Fruit fly (Drosophila melanogaster) S2 (cell line): ENCODE measurements around the gene dnt.

ENCODE experiments used
- CG8478 ChIP-seq: fragments of >200 bp; optimal IDR thresholded peaks from 2 replicates; lab custom pipeline; 2018
- CTCF ChIP-seq, 2 experiments: fragments of >200 bp; optimal IDR thresholded peaks; 2 replicates each; lab custom pipeline; 2018

The dnt gene

DNA sequence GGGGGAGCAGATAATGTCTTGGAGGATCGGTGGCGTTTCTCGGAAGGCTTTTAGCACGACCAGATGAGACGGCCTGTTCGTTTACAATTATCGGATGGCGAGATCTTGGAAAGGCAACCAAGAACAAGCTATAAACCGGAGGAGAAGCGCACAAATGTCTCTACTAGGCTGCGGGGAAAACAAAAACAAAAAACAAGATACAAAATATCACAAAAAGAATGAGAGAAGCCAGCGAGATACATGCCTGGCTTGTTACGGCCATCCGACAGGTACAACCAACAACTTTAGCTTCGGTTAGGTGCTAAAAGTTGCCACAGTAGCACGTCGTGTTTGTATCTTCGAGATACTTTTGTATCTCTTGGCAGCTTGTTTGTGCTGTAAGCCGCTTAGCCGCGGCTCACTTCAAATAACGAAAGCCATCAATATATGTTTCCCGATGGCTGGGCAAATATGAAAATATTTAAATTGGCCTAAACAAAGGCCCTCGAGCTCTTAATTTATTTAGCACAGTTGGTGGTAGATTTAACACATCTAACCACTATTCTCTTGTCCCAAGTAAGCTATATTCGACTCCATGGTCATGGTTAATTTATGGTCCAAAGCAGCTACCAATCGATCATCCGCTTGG lies 3.1 kb downstream of the dnt start:
- no peak for TF ChIP-seq CTCF (optimal IDR thresholded peaks at IDR 0.05; lab: Kevin White, UChicago)
- no peak for TF ChIP-seq CG8478 (lab: Kevin White, UChicago)

DNA sequence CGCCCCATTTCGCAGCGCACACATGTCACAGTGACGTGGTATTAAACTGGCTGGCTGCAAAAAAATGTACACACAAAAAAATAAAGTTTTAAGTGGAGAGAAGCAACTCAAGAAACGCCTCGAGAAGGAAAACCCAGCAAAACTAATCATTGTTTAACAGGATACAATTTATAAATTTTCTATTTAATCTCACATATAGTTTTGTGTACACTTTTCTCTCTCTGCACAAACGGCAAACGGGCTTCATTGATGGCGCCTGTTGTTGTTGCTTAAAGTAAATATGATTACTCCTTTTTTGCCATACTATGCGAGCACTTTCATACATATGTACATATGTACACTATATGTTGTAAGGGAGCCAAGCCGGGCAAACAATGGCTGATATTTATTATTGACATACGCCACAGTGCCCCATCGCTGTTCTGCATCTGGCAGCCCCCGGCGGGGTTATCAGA lies 5.0 kb downstream of the dnt start:
- TF ChIP-seq CG8478 (lab: Kevin White, UChicago) (no peak), CTCF (optimal IDR thresholded peaks at IDR 0.05; lab: Kevin White, UChicago) (no peak)

DNA sequence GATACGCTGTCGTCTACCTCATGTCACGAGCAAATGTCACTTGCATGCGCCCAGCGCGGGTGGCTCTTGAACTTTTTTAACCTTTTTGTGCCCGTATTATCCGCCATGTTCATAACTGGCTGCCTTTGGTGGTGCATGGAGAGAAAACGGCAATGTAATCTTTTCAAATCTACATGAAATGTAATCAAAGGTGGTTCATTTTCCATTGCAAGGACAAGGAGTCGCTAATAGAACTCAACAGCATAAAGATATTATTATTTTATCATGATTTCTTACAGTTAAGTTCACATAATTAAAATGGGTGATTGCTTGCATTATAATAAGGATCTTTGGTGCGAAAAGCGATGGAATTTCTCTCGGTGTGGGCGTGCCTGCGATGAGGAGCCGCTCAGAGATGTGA lies 20.3 kb downstream of the dnt start:
- TF ChIP-seq CTCF (optimal IDR thresholded peaks at IDR 0.05; lab: Kevin White, UChicago) = no peak
- TF ChIP-seq CG8478 (lab: Kevin White, UChicago) = no peak

DNA sequence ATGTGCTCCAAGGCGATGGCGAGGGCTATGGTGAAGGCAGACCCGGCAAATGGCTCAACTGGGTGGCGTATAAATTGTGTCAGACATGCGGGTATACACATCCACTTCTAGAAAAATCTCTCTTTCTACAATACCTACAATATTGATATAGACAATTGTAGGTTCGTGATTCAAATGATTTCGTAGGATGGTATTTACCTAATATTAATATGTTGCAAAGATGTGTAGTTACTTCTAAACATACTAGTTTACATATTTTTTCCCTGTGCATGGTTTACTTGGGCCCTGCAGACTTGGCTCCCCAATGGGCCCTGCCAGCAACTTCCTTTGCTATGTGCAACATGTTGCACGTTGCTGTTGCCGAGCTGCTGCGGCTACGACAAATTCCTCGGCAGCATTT lies 21.0 kb downstream of the dnt start:
- TF ChIP-seq CTCF (optimal IDR thresholded peaks at IDR 0.05; lab: Kevin White, UChicago) (no peak), CG8478 (lab: Kevin White, UChicago) (no peak)

DNA sequence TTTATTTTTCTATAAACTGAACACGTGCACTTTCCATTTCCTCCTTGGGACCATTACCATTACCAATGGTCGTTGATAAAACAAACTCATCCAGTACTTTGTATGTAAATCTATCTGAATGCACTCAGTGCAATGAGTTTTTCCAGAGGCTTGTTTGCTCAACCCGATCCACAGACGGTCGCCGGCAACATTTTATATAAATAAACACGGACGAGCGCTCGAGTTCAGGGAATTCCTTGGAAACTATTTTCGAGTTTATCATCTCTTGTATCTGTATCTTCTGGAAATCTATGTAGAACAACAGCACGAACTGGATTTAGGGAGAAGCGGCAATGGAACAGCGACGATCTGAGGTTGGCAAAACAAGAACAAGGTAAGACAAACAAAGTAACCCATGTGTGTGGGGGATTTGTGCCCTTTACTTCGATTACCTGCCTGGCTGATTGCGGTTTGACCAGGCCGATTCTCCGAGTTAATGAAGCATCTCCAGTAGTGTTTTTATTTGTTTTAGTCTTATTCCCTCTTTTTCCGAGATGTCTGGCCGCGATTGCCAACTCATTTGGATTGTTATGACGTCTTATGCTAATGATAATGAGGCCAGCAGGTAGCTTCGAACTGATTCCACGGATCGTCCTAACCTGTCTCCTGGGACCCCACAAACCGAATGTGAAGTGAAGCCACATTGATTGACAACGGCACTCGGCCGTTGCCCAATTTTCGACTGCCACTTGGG lies 21.8 kb downstream of the dnt start:
- TF ChIP-seq CTCF (optimal IDR thresholded peaks at IDR 0.05; lab: Kevin White, UChicago) = no peak
- TF ChIP-seq CG8478 (lab: Kevin White, UChicago) = no peak

DNA sequence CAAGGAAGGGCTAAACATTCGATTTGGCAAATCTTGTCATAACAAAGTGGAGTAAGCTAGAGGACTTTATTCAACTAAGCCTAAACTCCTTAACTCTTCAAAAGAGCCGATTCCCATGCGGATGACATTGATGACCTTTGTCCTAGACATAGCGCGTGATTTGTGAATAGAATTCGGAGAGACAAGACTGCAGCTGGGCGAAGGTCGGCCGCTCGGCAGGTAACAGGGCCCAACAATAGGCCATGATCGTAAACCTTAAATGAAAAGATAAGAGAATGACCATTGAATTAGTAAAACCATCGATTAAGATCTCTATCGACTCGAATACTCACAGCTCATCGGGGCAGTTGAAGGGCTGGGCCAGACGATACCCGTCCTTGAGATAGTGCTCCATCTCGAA lies 24.0 kb downstream of the dnt start:
- no peak for TF ChIP-seq CTCF (optimal IDR thresholded peaks at IDR 0.05; lab: Kevin White, UChicago)
- no peak for TF ChIP-seq CG8478 (lab: Kevin White, UChicago)

DNA sequence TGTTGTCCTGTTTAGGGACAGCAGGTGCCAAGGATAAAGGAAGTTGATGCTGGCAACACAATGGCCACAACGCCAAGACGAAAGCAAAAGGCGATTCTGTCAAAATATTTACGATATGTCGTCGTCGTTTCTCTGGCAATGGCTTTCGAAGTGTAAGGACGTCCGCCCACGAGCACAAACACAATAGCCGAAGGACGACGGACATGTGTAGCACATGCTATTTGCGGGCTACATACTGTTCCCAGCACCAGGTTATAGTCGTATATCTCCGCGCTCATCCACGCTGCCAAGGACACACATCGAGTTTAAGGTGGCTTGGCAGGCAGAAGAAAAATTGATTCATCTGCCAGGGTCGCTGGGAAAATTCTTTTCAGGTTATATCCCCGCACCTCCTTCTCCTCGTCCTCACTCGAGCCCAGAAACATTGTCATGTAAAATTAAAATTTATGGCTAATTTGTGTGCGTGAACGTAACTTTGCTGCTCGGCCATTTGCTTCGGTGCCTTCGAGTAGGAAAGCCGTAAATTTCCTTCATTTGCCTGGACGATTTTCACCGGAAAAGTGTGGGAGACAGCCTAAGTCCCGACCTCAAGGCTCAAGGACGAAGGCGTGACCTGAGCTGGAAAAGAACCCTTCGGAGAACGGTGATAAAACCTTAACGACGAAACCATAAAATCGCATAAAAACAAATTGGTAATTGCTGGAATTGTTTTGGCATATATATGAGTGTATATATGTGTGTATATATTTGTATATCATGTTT lies 24.9 kb downstream of the dnt start:
- TF ChIP-seq CG8478 (lab: Kevin White, UChicago) (no peak), CTCF (optimal IDR thresholded peaks at IDR 0.05; lab: Kevin White, UChicago) (no peak)

DNA sequence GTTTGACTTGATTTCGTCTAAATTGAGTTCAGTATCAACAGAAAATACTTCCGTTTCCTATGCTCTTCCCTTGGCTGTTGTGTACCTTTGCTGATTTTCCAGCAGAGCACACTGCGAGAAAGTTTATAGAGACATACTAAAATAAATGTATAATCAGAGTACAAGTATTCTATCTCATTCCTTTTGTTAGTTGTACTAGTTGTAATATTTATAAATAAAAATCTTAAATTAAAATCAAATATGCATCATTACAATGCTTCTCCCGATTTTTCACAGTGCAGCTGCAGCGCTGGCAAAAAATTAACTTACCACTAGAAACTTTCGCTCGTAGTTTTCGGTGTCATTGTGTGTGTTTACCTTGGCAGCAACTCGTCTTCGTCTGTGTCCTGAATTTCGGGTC lies 28.0 kb downstream of the dnt start:
- TF ChIP-seq CTCF (optimal IDR thresholded peaks at IDR 0.05; lab: Kevin White, UChicago) (no peak), CG8478 (lab: Kevin White, UChicago) (no peak)

DNA sequence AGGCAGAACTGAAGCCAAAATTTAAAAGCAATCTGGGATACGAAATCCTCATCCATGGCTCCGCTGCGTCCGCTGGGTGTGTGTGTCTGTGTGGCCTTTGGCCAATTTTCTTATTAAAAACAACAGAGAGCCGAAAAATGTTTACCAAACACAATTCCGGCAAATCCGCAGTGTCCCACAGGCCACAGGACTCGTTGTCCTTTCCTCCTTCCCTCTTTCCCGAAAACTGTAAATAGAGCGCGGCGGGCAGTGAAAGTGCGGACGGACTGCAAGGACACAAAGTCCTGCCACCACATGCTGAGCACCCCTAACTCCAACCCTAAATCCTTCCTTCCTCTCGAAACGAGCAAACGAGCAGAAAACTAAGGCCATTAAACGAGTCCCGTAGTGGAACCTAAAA lies 29.1 kb downstream of the dnt start:
- TF ChIP-seq CTCF (optimal IDR thresholded peaks at IDR 0.05; lab: Kevin White, UChicago) = no peak
- no peak for TF ChIP-seq CG8478 (lab: Kevin White, UChicago)

DNA sequence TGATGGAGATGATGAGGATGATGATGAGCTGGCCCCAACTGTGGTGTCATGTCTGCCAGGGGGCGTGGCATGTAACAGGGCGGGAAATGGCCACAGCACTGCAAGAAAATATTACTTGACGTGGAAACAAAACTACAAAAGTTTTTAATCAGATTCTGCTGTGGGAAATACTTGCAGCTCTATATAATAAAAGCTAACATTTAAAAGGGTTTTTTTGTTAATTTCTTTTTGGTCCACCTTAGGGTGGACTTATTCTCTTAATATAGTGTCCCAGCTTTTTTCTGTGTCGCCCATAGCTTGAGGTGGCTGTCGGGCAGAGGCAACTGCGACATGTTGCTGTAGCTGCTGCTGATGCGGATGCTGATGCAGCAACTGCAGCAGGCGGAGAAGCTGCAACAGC lies 34.4 kb downstream of the dnt start:
- no peak for TF ChIP-seq CG8478 (lab: Kevin White, UChicago)
- no peak for TF ChIP-seq CTCF (optimal IDR thresholded peaks at IDR 0.05; lab: Kevin White, UChicago)

DNA sequence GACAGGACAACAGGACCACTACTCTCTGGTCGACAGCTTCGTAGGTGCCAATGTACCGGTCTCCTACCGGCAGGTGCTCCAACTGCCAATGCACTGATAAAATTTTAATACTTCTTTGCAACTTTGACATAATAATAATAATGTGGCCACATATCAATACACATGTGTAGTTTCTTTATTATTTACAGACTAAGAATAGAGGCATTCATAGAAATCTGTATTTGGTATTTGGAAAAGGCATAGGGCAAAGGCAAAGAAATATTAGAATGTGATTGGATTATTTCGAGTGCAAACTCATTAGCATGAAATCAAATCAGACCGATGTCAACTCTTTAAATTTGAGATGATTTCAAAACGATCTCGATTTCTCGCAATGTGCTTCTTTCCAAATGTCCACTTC lies 35.2 kb downstream of the dnt start:
- TF ChIP-seq CTCF (optimal IDR thresholded peaks at IDR 0.05; lab: Kevin White, UChicago) (no peak), CG8478 (lab: Kevin White, UChicago) (no peak)

DNA sequence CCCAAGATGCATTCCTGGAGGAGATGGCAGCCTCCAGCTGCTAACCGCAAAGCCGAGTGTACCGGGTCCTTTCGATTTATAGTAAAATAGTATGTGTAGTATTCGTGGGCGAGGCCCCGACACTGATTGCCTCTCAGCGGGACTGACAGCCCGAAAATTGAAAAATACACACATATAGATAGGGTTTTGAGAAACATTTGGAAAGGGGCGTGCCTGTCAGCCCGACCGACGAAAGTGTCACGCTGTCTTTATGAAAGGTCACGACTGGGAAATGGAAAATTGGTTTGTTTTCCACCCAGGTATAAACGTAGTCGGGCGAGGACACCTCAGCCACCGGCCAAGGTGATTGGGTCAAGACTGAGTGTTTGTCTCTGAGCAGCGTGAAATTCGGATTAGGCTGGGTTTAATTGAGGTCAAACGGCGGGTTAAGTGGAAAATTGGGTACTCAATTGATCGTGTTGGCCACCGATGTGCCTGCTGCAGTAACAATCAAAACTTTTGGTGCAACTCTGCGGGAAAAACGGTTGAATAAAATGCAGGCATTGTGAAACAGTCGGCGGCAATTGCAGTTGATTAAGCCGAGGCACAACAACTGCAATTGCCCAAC lies 36.1 kb downstream of the dnt start:
- TF ChIP-seq CTCF (optimal IDR thresholded peaks at IDR 0.05; lab: Kevin White, UChicago) = no peak
- TF ChIP-seq CG8478 (lab: Kevin White, UChicago) = no peak

DNA sequence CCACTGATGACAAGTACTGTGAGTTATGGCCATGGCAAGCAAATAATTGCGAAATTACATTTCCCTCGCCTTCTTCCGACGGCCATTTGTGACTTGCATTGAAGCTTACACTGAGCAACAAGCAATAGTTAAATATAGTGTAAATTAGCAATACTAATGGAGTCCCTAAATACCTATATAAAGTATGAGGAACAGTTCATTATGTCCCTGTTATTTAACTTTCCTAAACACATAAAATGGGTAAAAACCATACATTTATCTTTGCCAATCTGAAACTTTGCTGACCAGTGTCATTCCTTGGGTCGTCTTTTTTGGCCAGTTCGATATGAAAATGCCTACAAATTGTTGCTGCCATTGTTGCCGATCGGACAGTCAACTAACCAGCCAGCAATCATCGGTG lies 37.6 kb downstream of the dnt start:
- TF ChIP-seq CTCF (optimal IDR thresholded peaks at IDR 0.05; lab: Kevin White, UChicago) = no peak

DNA sequence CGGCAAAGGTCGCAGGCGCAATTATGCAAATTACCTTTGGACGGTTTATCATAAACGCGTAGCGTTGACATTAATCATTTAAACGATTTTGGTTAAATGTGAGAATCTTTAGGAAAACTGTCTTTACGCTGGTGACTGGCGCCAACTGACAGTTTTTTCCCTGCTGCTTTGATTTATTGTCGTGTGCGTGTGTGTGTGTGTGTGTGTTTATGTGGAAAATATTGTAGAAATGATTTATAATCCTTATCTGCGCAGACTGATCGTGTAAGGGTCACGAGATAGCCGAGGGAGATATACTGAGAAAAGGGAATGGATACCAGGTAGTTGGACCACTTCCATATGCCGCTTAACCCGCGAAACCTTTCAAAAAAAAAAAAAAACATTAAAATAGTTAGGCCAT lies 38.3 kb downstream of the dnt start:
- TF ChIP-seq CTCF (optimal IDR thresholded peaks at IDR 0.05; lab: Kevin White, UChicago) (no peak), CG8478 (lab: Kevin White, UChicago) (no peak)

DNA sequence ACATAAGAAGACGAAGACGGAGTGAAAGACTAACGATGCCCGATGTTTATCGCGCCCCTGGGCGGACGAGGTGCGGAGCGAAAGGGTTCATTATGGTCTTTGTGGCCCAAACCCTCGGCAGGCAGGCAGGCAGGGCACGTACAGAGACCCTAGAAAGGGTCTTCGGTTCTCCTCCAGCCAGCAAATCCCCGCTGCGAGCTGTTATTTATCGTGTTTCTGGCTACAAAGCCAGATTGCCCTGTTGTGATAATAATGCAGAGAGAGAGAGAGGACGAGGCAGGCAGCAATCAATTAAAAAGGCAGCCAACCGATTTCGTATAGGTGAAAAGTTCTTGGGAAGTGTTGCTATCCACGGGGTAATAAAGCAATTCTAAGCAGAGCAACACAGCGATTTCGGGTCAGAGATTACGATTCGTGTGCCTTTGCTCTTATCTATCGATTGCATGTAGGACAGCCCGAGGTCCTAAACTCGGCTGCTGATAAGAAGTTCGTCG lies 39.5 kb downstream of the dnt start:
- no peak for TF ChIP-seq CTCF (optimal IDR thresholded peaks at IDR 0.05; lab: Kevin White, UChicago)
- TF ChIP-seq CG8478 (lab: Kevin White, UChicago) = no peak
